Worm (Caenorhabditis elegans): ENCODE results near the gene rnp-3.

DNA sequence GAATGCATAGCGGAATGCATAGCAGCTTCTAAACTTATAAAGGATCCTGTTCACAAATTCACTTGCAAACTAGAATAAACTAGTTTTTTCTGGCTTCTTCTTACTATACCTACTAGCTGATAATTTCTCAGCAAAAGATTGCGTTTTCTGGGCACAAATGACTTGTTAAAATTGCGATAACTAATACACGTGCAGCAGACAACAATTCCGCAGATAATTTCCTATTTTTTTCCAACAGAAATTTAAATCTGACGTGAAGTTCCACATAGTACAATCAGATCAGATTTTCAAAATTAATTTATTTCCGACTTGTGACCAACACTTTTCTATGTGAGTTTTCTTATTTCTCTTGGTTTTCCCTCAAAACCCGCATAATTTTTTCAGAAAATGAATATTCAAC lies 9.5 kb upstream of the rnp-3 start, which contains the start of gene scrm-8:
- no peak for TF ChIP-seq B0310.2 (tag; optimal IDR thresholded peaks at IDR 0.05)
- no peak for TF ChIP-seq ama-1 (optimal IDR thresholded peaks at IDR 0.05)

Data from whole organism, early embryonic.